Worm (Caenorhabditis elegans): Measurements from ENCODE around the gene C46H3.1.
A peak's percentile ranks its signal among the peaks of the same experiment; 100 is the strongest.

Gene C46H3.1

ce11 chrX:1209096-1209495 is at the start of gene C46H3.1:
TSS of gene C46H3.1 (plus strand) at chrX:1209396.
- TF ChIP-seq nhr-23 (tag; optimal IDR thresholded peaks at IDR 0.05), result no peak
- TF ChIP-seq nhr-6 (tag; optimal IDR thresholded peaks at IDR 0.05), result no peak
- TF ChIP-seq elt-1 (tag; optimal IDR thresholded peaks at IDR 0.05), result no peak
- no peak for TF ChIP-seq dmd-4 (tag; optimal IDR thresholded peaks at IDR 0.05)
- no peak for TF ChIP-seq skn-1 (tag; optimal IDR thresholded peaks at IDR 0.05)
- no peak for TF ChIP-seq sma-9 (GFP tag; optimal IDR thresholded peaks at IDR 0.05)
- TF ChIP-seq sma-9 (tag; optimal IDR thresholded peaks at IDR 0.05), result no peak
- TF ChIP-seq blmp-1 (tag; optimal IDR thresholded peaks at IDR 0.05; ENCODE audit: insufficient read depth), result no peak
- no peak for TF ChIP-seq elt-3 (tag; optimal IDR thresholded peaks at IDR 0.05)
- TF ChIP-seq ama-1 (optimal IDR thresholded peaks at IDR 0.05), result no peak
- no peak for TF ChIP-seq nhr-10 (tag; optimal IDR thresholded peaks at IDR 0.05)
- no peak for TF ChIP-seq mdl-1 (tag; optimal IDR thresholded peaks at IDR 0.05)
- no peak for TF ChIP-seq ztf-1 (GFP tag; conservative IDR thresholded peaks at IDR 0.05)
- no peak for TF ChIP-seq sma-3 (GFP tag; optimal IDR thresholded peaks at IDR 0.05)
- TF ChIP-seq ZK546.5 (tag; optimal IDR thresholded peaks at IDR 0.05), result no peak
- TF ChIP-seq mab-5 (tag; optimal IDR thresholded peaks at IDR 0.05), result no peak
- TF ChIP-seq nhr-11 (tag; optimal IDR thresholded peaks at IDR 0.05), result no peak
- TF ChIP-seq aly-2 (tag; optimal IDR thresholded peaks at IDR 0.05), result no peak
- TF ChIP-seq nhr-129 (tag; optimal IDR thresholded peaks at IDR 0.05), result no peak
- no peak for TF ChIP-seq R02D3.7 (tag; optimal IDR thresholded peaks at IDR 0.05)

- no peak for TF ChIP-seq nhr-11 (tag; optimal IDR thresholded peaks at IDR 0.05)
- no peak for TF ChIP-seq blmp-1 (tag; optimal IDR thresholded peaks at IDR 0.05; ENCODE audit: insufficient read depth)
These were observed 47.2 kb upstream of the C46H3.1 start, which contains the start of gene tmc-1 for ce11 chrX:1162019-1162418. TSS of gene tmc-1 (plus strand) at chrX:1162207.

ce11 chrX:1167234-1167633 is 42.0 kb upstream of the C46H3.1 start:
- TF ChIP-seq nhr-237 (tag; optimal IDR thresholded peaks at IDR 0.05) (no peak), nhr-129 (tag; optimal IDR thresholded peaks at IDR 0.05) (peak; percentile 54), egl-27 (tag; optimal IDR thresholded peaks at IDR 0.05) (no peak)

- TF ChIP-seq lsy-2 (tag; optimal IDR thresholded peaks at IDR 0.05) (no peak), elt-3 (tag; optimal IDR thresholded peaks at IDR 0.05) (no peak), ztf-1 (GFP tag; conservative IDR thresholded peaks at IDR 0.05) (no peak), egl-27 (tag; optimal IDR thresholded peaks at IDR 0.05) (no peak), Y55F3AM.14 (GFP tag; optimal IDR thresholded peaks at IDR 0.05) (no peak), unc-39 (tag; optimal IDR thresholded peaks at IDR 0.05) (no peak), zag-1 (tag; optimal IDR thresholded peaks at IDR 0.05) (no peak), nhr-237 (tag; optimal IDR thresholded peaks at IDR 0.05) (no peak), nhr-12 (tag; optimal IDR thresholded peaks at IDR 0.05) (no peak), unc-55 (GFP tag; optimal IDR thresholded peaks at IDR 0.05) (no peak), snpc-4 (tag; optimal IDR thresholded peaks at IDR 0.05) (no peak), lin-13 (GFP tag; optimal IDR thresholded peaks at IDR 0.05) (no peak), ceh-82 (tag; optimal IDR thresholded peaks at IDR 0.05) (no peak)
These were observed 37.6 kb upstream of the C46H3.1 start for ce11 chrX:1171617-1172016.

- TF ChIP-seq lin-39 (tag; optimal IDR thresholded peaks at IDR 0.05), result no peak
- no peak for TF ChIP-seq zag-1 (tag; optimal IDR thresholded peaks at IDR 0.05)
These were observed 37.2 kb upstream of the C46H3.1 start for ce11 chrX:1172024-1172423.

- TF ChIP-seq gmeb-1 (tag; optimal IDR thresholded peaks at IDR 0.05) (no peak), zag-1 (tag; optimal IDR thresholded peaks at IDR 0.05) (no peak), dmd-4 (tag; optimal IDR thresholded peaks at IDR 0.05) (no peak), R02D3.7 (tag; optimal IDR thresholded peaks at IDR 0.05) (no peak), crh-2 (tag; optimal IDR thresholded peaks at IDR 0.05) (no peak), lin-11 (tag; optimal IDR thresholded peaks at IDR 0.05) (no peak), aly-2 (tag; optimal IDR thresholded peaks at IDR 0.05) (no peak), unc-39 (tag; optimal IDR thresholded peaks at IDR 0.05) (no peak), lin-39 (tag; optimal IDR thresholded peaks at IDR 0.05) (no peak), snpc-4 (tag; optimal IDR thresholded peaks at IDR 0.05) (no peak), nhr-6 (tag; optimal IDR thresholded peaks at IDR 0.05) (no peak)
These were observed 29.2 kb upstream of the C46H3.1 start, which contains the start of gene hot-8 for ce11 chrX:1179984-1180383. TSS of gene hot-8 (plus strand) at chrX:1180284.

Measured in whole organism, L2 larva.